Worm (Caenorhabditis elegans): ENCODE measurements around the gene K04C2.8.

Gene K04C2.8

ce11 chrIII:6869996-6870395 lies at the start of gene K04C2.8:
Gene K04C2.8, plus strand, starts transcription at chrIII:6870296.
- TF ChIP-seq arid-1 (GFP tag; conservative IDR thresholded peaks at IDR 0.05) (no peak), mdl-1 (tag; optimal IDR thresholded peaks at IDR 0.05) (no peak), nhr-25 (tag; optimal IDR thresholded peaks at IDR 0.05; ENCODE audit: borderline replicate concordance, insufficient read depth) (no peak), zfp-2 (tag; optimal IDR thresholded peaks at IDR 0.05) (no peak), nhr-6 (tag; optimal IDR thresholded peaks at IDR 0.05) (no peak), ceh-20 (GFP tag; IDR thresholded peaks at IDR 0.05) (no peak)

- TF ChIP-seq nhr-76 (tag; optimal IDR thresholded peaks at IDR 0.05) = no peak
- no peak for TF ChIP-seq ces-1 (GFP tag; optimal IDR thresholded peaks at IDR 0.05)
- no peak for TF ChIP-seq cey-2 (tag; optimal IDR thresholded peaks at IDR 0.05; ENCODE audit: borderline replicate concordance, insufficient read depth)
- TF ChIP-seq lsy-2 (tag; optimal IDR thresholded peaks at IDR 0.05) = no peak
- TF ChIP-seq F37D6.2 (tag; optimal IDR thresholded peaks at IDR 0.05) = no peak
- TF ChIP-seq daf-16 (GFP tag; optimal IDR thresholded peaks at IDR 0.05) = peak in 1 of 2 experiments; percentile 21
- TF ChIP-seq daf-16 (tag; optimal IDR thresholded peaks at IDR 0.05) = no peak
- peak; percentile 24 for TF ChIP-seq aha-1 (tag)
- TF ChIP-seq saeg-2 (GFP tag; IDR thresholded peaks at IDR 0.05) = no peak
Observed at ce11 chrIII:6820343-6820985, 49.6 kb upstream of the K04C2.8 start, which contains the start of gene ten-1. Gene ten-1, plus strand, starts transcription at chrIII:6820935.

- TF ChIP-seq mes-2 (tag; optimal IDR thresholded peaks at IDR 0.05; ENCODE audit: poor library complexity, severe bottlenecking) = no peak
- no peak for TF ChIP-seq F26F4.8 (GFP tag; conservative IDR thresholded peaks at IDR 0.05)
- no peak for TF ChIP-seq nhr-102 (tag; optimal IDR thresholded peaks at IDR 0.05)
- TF ChIP-seq saeg-2 (GFP tag; IDR thresholded peaks at IDR 0.05) = no peak
- TF ChIP-seq ZK546.5 (tag; optimal IDR thresholded peaks at IDR 0.05) = no peak
- TF ChIP-seq Y48G9A.11 (GFP tag; IDR thresholded peaks at IDR 0.05) = no peak
- TF ChIP-seq F44E2.7 (GFP tag; IDR thresholded peaks at IDR 0.05) = no peak
- no peak for TF ChIP-seq ceh-28 (tag; optimal IDR thresholded peaks at IDR 0.05)
- no peak for TF ChIP-seq fos-1 (tag; optimal IDR thresholded peaks at IDR 0.05)
- TF ChIP-seq tra-1 (GFP tag; IDR thresholded peaks at IDR 0.05) = no peak
Observed at ce11 chrIII:6822790-6823189, 47.3 kb upstream of the K04C2.8 start.

DNA sequence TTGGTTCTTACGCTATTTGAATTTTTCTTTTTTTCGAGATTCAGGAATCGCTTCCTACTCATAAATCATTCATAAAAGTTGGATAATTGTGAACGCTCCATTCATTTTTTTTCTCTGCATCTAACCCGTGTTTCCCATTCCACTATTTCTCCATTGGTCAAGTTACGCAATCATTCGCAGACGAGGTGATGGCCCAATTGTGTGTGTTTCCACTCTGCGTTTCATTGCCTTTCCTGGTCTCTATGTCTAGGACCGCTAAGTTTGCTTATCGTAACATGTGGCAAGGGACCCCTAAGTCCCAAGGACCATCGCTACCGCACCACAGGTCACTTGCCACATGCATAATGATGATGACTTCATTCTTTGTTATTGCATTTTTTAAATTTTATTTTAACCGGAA lies 44.0 kb upstream of the K04C2.8 start:
- TF ChIP-seq set-16 (GFP tag; IDR thresholded peaks at IDR 0.05) (no peak), ceh-44 (GFP tag; IDR thresholded peaks at IDR 0.05) (no peak), ceh-20 (GFP tag; IDR thresholded peaks at IDR 0.05) (no peak), daf-8 (GFP tag; IDR thresholded peaks at IDR 0.05) (no peak), pqm-1 (tag; optimal IDR thresholded peaks at IDR 0.05) (no peak)

DNA sequence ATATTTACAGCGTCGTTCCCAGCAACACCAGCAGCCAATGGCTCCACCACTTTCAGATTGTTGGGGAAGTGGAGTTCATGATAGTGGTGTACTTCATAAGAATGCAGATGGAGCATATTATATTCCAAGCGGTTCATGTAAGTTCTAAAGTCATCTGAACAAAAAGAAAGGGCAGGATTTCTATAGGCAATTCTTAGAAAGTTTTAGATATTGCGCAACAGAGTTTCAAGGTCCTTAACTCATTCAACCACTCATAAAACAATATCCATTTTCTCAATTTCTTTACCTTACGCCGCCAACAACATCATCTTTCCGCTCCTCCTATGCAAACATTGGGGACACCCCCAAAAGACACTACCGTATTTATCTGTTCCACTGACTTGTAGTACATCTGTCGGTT lies 38.8 kb upstream of the K04C2.8 start:
- TF ChIP-seq aha-1 (tag) = peak; percentile 47
- TF ChIP-seq unc-62 (GFP tag; optimal IDR thresholded peaks at IDR 0.05 in 1 of 2) = peak in 1 of 2 experiments; percentile 45
- TF ChIP-seq unc-62 (tag; optimal IDR thresholded peaks at IDR 0.05) = no peak
- no peak for TF ChIP-seq tag-97 (GFP tag; IDR thresholded peaks at IDR 0.05)

- TF ChIP-seq spr-3 (GFP tag; optimal IDR thresholded peaks at IDR 0.05) = no peak
- no peak for TF ChIP-seq lin-15B (tag; optimal IDR thresholded peaks at IDR 0.05)
- no peak for TF ChIP-seq lin-1 (GFP tag; IDR thresholded peaks at IDR 0.05)
- no peak for TF ChIP-seq daf-16 (GFP tag; optimal IDR thresholded peaks at IDR 0.05)
- no peak for TF ChIP-seq daf-16 (tag; optimal IDR thresholded peaks at IDR 0.05)
Observed at ce11 chrIII:6837320-6837719, 32.8 kb upstream of the K04C2.8 start.
